Fruit fly (Drosophila melanogaster) whole organism, wandering third instar larva: ENCODE results near the gene Rab9.
A peak's percentile ranks its signal among the peaks of the same experiment; 100 is the strongest.

Experiments
- Abd-B ChIP-seq: fragments of >200 bp; optimal IDR thresholded peaks from 2 replicates; lab custom pipeline; 2017; ENCODE audit warnings: missing biosample characterization, missing genetic modification characterization
- CG32264 ChIP-seq: fragments of 200-800 bp; sonication (Bioruptor generic); optimal IDR thresholded peaks from 2 replicates; lab custom pipeline; 2016; ENCODE audit warnings: missing biosample characterization, missing genetic modification characterization
- CG9705 ChIP-seq: fragments of 200-800 bp; sonication (Bioruptor generic); optimal IDR thresholded peaks from 2 replicates; lab custom pipeline; 2018; ENCODE audit warnings: missing biosample characterization, mild to moderate bottlenecking, missing genetic modification characterization
- CrebA ChIP-seq: fragments of 200-800 bp; sonication (Bioruptor generic); optimal IDR thresholded peaks from 2 replicates; lab custom pipeline; 2016; ENCODE audit warnings: missing biosample characterization, mild to moderate bottlenecking, missing genetic modification characterization, borderline replicate concordance
- Dfd ChIP-seq: fragments of >200 bp; optimal IDR thresholded peaks from 2 replicates; lab custom pipeline; 2017; ENCODE audit warnings: missing biosample characterization, missing genetic modification characterization
- Dif ChIP-seq: fragments of 200-275, 200-300 bp; sonication (Bioruptor generic); optimal IDR thresholded peaks from 2 replicates; lab custom pipeline; 2018; ENCODE audit warnings: missing biosample characterization, missing genetic modification characterization; ENCODE audit not compliant: partially characterized antibody
- GATAd ChIP-seq: sonication (Bioruptor generic); optimal IDR thresholded peaks from 2 replicates; lab custom pipeline; 2016; ENCODE audit warnings: missing biosample characterization, missing genetic modification characterization
- HLH106 ChIP-seq: fragments of 200-800 bp; optimal IDR thresholded peaks from 3 replicates; lab custom pipeline; 2019; ENCODE audit warnings: missing biosample characterization, mild to moderate bottlenecking, missing genetic modification characterization, moderate library complexity
- Hnf4 ChIP-seq: fragments of 200-800 bp; sonication (Bioruptor generic); optimal IDR thresholded peaks from 2 replicates; lab custom pipeline; 2016; ENCODE audit warnings: missing biosample characterization, mild to moderate bottlenecking, missing genetic modification characterization
- Hr78 ChIP-seq: fragments of >200 bp; optimal IDR thresholded peaks from 2 replicates; lab custom pipeline; 2017; ENCODE audit warnings: missing biosample characterization, missing genetic modification characterization
- Hr83 ChIP-seq: fragments of 200-300 bp; sonication (Bioruptor generic); optimal IDR thresholded peaks from 2 replicates; lab custom pipeline; 2016; ENCODE audit warnings: missing biosample characterization, mild to moderate bottlenecking, missing genetic modification characterization, moderate library complexity; ENCODE audit not compliant: poor library complexity, severe bottlenecking
- Jra ChIP-seq: sonication (Bioruptor generic); optimal IDR thresholded peaks from 2 replicates; lab custom pipeline; 2016; ENCODE audit warnings: missing biosample characterization, missing genetic modification characterization
- Mio ChIP-seq: sonication (Bioruptor generic); optimal IDR thresholded peaks from 2 replicates; lab custom pipeline; 2016; ENCODE audit warnings: missing biosample characterization, missing genetic modification characterization
- Myc ChIP-seq: fragments of >200 bp; optimal IDR thresholded peaks from 2 replicates; lab custom pipeline; 2017
- N ChIP-seq: fragments of >200 bp; optimal IDR thresholded peaks from 2 replicates; lab custom pipeline; 2018; ENCODE audit warnings: missing biosample characterization, missing external identifiers, missing genetic modification characterization
- OdsH ChIP-seq: fragments of 200-800 bp; sonication (Bioruptor generic); optimal IDR thresholded peaks from 2 replicates; lab custom pipeline; 2016; ENCODE audit warnings: missing biosample characterization, mild to moderate bottlenecking, missing genetic modification characterization
- Rel ChIP-seq, 2 experiments: fragments of 200-800 bp; sonication (Bioruptor generic) in 1 of 2; optimal IDR thresholded peaks; 2 replicates in 1 of 2; 3 replicates in 1 of 2; lab custom pipeline; 2016 to 2019; ENCODE audit warnings: mild to moderate bottlenecking in 2 of 2, missing biosample characterization in 2 of 2, missing genetic modification characterization in 2 of 2, moderate library complexity in 1 of 2
- Sp1 ChIP-seq: fragments of 200-800 bp; sonication (Bioruptor generic); optimal IDR thresholded peaks from 3 replicates; lab custom pipeline; 2019; ENCODE audit warnings: missing biosample characterization, mild to moderate bottlenecking, missing genetic modification characterization, moderate library complexity
- Vsx2 ChIP-seq: fragments of 200-300, 225-300 bp; sonication (Bioruptor generic); optimal IDR thresholded peaks from 2 replicates; lab custom pipeline; 2018; ENCODE audit warnings: missing biosample characterization, missing genetic modification characterization; ENCODE audit not compliant: partially characterized antibody
- br ChIP-seq: fragments of 200-800 bp; sonication (Bioruptor generic); optimal IDR thresholded peaks from 2 replicates; lab custom pipeline; 2016; ENCODE audit warnings: missing biosample characterization, missing genetic modification characterization
- brk ChIP-seq: fragments of 200-800 bp; sonication (Bioruptor generic); optimal IDR thresholded peaks from 2 replicates; lab custom pipeline; 2016; ENCODE audit warnings: missing biosample characterization, mild to moderate bottlenecking, missing genetic modification characterization
- dl ChIP-seq, 2 experiments: fragments of 175-275, 200-275 bp in 1 of 2; fragments of 200-275 bp in 1 of 2; sonication (Bioruptor generic); optimal IDR thresholded peaks; lab custom pipeline; 2018; ENCODE audit warnings: mild to moderate bottlenecking in 2 of 2, missing biosample characterization in 2 of 2, missing genetic modification characterization in 2 of 2, moderate library complexity in 2 of 2; ENCODE audit not compliant: partially characterized antibody in 2 of 2, insufficient read depth in 1 of 2
- dmrt93B ChIP-seq: fragments of 200-800 bp; sonication (Bioruptor generic); optimal IDR thresholded peaks from 2 replicates; lab custom pipeline; 2018; ENCODE audit warnings: missing biosample characterization, mild to moderate bottlenecking, missing genetic modification characterization
- dsf ChIP-seq: sonication (Bioruptor generic); optimal IDR thresholded peaks from 2 replicates; lab custom pipeline; 2016; ENCODE audit warnings: missing biosample characterization, missing genetic modification characterization, borderline replicate concordance
- ey ChIP-seq: fragments of 200-800 bp; sonication (Bioruptor generic); optimal IDR thresholded peaks from 2 replicates; lab custom pipeline; 2016; ENCODE audit warnings: missing biosample characterization, missing genetic modification characterization
- foxo ChIP-seq, 2 experiments: fragments of 200-800 bp; sonication (Bioruptor generic); optimal IDR thresholded peaks; 2 replicates in 1 of 2; 3 replicates in 1 of 2; lab custom pipeline; 2016 to 2017; ENCODE audit warnings: missing biosample characterization in 2 of 2, missing genetic modification characterization in 2 of 2
- fru ChIP-seq: fragments of 200-800 bp; sonication (Bioruptor generic); optimal IDR thresholded peaks from 3 replicates; lab custom pipeline; 2016; ENCODE audit warnings: missing biosample characterization, mild to moderate bottlenecking, missing genetic modification characterization
- h ChIP-seq: fragments of 200-800 bp; sonication (Bioruptor generic); optimal IDR thresholded peaks from 3 replicates; lab custom pipeline; 2016; ENCODE audit warnings: missing biosample characterization, mild to moderate bottlenecking, missing genetic modification characterization
- jim ChIP-seq: fragments of 175-275, 200-325 bp; sonication (Bioruptor generic); optimal IDR thresholded peaks from 2 replicates; lab custom pipeline; 2016; ENCODE audit warnings: missing biosample characterization, mild to moderate bottlenecking, missing genetic modification characterization
- lola ChIP-seq: fragments of >200 bp; optimal IDR thresholded peaks from 2 replicates; lab custom pipeline; 2017; ENCODE audit warnings: missing biosample characterization, missing genetic modification characterization
- psq ChIP-seq: fragments of 200-800 bp; sonication (Bioruptor generic); optimal IDR thresholded peaks from 3 replicates; lab custom pipeline; 2017; ENCODE audit warnings: missing biosample characterization, mild to moderate bottlenecking, missing genetic modification characterization, moderate library complexity
- rgr ChIP-seq: fragments of 200-800 bp; sonication (Bioruptor generic); optimal IDR thresholded peaks from 3 replicates; lab custom pipeline; 2016; ENCODE audit warnings: missing biosample characterization, mild to moderate bottlenecking, missing genetic modification characterization
- sage ChIP-seq: fragments of 200-800 bp; sonication (Bioruptor generic); optimal IDR thresholded peaks from 2 replicates; lab custom pipeline; 2016; ENCODE audit warnings: missing biosample characterization, mild to moderate bottlenecking, missing genetic modification characterization
- sv ChIP-seq: fragments of 200-800 bp; sonication (Bioruptor generic); optimal IDR thresholded peaks from 3 replicates; lab custom pipeline; 2016; ENCODE audit warnings: missing biosample characterization, missing genetic modification characterization
- tai ChIP-seq: sonication (Bioruptor generic); optimal IDR thresholded peaks from 2 replicates; lab custom pipeline; 2016; ENCODE audit warnings: missing biosample characterization, missing genetic modification characterization
- woc ChIP-seq: sonication (Bioruptor generic); optimal IDR thresholded peaks from 2 replicates; lab custom pipeline; 2016; ENCODE audit warnings: missing biosample characterization, mild to moderate bottlenecking, missing genetic modification characterization

The Rab9 gene

DNA sequence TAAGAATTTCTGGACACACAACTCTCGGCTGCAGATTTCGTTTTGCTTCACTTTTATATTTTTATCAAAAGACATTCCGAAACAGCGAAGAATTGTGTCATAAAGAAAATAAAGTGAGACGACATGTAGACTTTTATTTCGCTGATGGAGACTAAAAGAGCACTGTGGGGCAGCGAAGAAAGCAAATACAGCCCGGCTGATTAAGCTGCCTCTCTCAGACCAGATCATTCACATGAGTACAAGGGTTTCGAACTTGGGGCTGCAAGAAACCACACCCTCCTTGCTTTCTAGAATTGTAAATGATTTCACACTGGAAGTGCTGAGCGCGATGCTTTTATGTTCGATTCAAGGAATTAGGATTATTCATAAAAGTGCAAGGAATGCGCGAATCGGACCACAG, 7.3 kb upstream of the Rab9 start:
- peak; percentile 28 for TF ChIP-seq Hr83 (GFP tag; lab: Kevin White, UChicago)
- no peak for TF ChIP-seq rgr (GFP tag; lab: Kevin White, UChicago)
- peak; percentile 5 for TF ChIP-seq h (GFP tag; lab: Kevin White, UChicago)

- TF ChIP-seq HLH106 (tag; lab: Kevin White, UChicago) = peak; percentile 69
- peak; percentile 46 for TF ChIP-seq ey (GFP tag; lab: Kevin White, UChicago)
- no peak for TF ChIP-seq Dfd
- TF ChIP-seq Dif (GFP tag; lab: Kevin White, UChicago) = no peak
- TF ChIP-seq dmrt93B (GFP tag; lab: Kevin White, UChicago) = peak; percentile 21
- TF ChIP-seq psq (GFP tag; lab: Kevin White, UChicago) = peak; percentile 53
- TF ChIP-seq Myc = no peak
- no peak for TF ChIP-seq dl (GFP tag; optimal IDR thresholded peaks at IDR 0.05; lab: Kevin White, UChicago; ENCODE audit: insufficient read depth in 1 of 2, partially characterized antibody in 2 of 2)
- TF ChIP-seq sv (GFP tag; lab: Kevin White, UChicago) = peak; percentile 94
- TF ChIP-seq Jra (GFP tag; lab: Kevin White, UChicago) = no peak
- TF ChIP-seq tai (GFP tag; lab: Kevin White, UChicago) = no peak
- peak; percentile 44 for TF ChIP-seq h (GFP tag; lab: Kevin White, UChicago)
- TF ChIP-seq dsf (GFP tag; lab: Kevin White, UChicago) = no peak
- TF ChIP-seq Abd-B = no peak
- TF ChIP-seq fru (GFP tag; lab: Kevin White, UChicago) = peak; percentile 65
- TF ChIP-seq rgr (GFP tag; lab: Kevin White, UChicago) = peak; percentile 68
- TF ChIP-seq OdsH = peak; percentile 58
- peak; percentile 30 for TF ChIP-seq woc (GFP tag; lab: Kevin White, UChicago)
- peak; percentile 29 for TF ChIP-seq br (GFP tag; lab: Kevin White, UChicago)
- peak; percentile 40 for TF ChIP-seq Sp1 (GFP tag; lab: Kevin White, UChicago)
- TF ChIP-seq Hnf4 (GFP tag; lab: Kevin White, UChicago) = no peak
- TF ChIP-seq jim (GFP tag; lab: Kevin White, UChicago) = no peak
- no peak for TF ChIP-seq lola (GFP tag; lab: Kevin White, UChicago)
- peak in 1 of 2 experiments; percentile 73 for TF ChIP-seq foxo (GFP tag; optimal IDR thresholded peaks at IDR 0.05; lab: Kevin White, UChicago)
- TF ChIP-seq Vsx2 (GFP tag; lab: Kevin White, UChicago) = peak; percentile 81
- peak; percentile 70 for TF ChIP-seq brk (GFP tag; lab: Kevin White, UChicago)
- no peak for TF ChIP-seq CrebA (GFP tag; lab: Kevin White, UChicago)
- TF ChIP-seq sage (GFP tag; lab: Kevin White, UChicago) = peak; percentile 59
- TF ChIP-seq CG32264 (GFP tag; lab: Kevin White, UChicago) = peak; percentile 6
- no peak for TF ChIP-seq Hr78 (GFP tag; lab: Kevin White, UChicago)
These were observed 6.5 kb upstream of the Rab9 start for dm6 chr2L:19425765-19426329.

DNA sequence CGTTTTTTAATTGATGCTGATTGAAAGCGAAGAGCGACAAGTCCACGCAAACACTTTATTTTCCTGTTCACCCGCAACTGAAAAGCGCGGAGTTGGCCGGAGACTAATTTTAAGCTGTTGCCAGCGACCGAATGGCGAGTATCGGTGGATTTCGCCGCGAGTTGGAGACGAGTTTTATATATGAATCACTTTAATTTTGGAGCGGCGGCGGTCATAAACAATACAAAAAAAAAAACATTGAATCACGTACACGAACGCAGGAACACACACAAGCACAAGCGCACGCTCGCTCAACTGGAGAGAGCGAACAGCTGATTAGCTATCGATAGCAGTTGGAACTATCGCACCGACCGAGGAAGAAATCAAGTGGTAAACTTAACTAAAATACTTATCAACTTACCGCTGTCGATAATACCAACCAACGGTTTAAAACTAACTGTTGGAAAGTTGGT, 6.0 kb upstream of the Rab9 start, which contains the start of gene Pax:
Gene Pax, minus strand, starts transcription at position 267 of the 452 bp plus-strand sequence.
- TF ChIP-seq Dif (GFP tag; lab: Kevin White, UChicago) (peak; percentile 27), Sp1 (GFP tag; lab: Kevin White, UChicago) (peak; percentile 43), Jra (GFP tag; lab: Kevin White, UChicago) (peak; percentile 65), h (GFP tag; lab: Kevin White, UChicago) (no peak), Hr83 (GFP tag; lab: Kevin White, UChicago) (peak; percentile 43)

DNA sequence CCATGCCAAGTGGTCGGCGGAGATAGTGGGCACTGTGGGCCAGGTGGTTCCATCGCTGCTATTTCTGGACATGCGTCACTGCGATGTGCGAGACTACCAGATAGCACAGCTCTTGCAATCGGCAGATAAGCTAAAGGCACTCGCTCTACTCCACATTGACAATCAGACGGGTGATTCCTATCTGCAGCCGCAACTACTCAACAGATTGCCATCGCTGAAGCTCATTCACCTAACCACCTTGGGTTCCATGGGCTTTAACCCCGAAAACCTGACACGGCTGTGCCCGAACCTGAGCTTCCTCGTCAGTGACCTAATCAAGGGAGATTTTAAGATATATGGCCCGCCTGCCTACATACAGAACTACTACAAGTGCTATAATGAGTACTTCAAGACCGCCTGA, 2.6 kb upstream of the Rab9 start:
- TF ChIP-seq Dif (GFP tag; lab: Kevin White, UChicago) = no peak
- no peak for TF ChIP-seq Myc
- TF ChIP-seq sage (GFP tag; lab: Kevin White, UChicago) = no peak
- no peak for TF ChIP-seq dmrt93B (GFP tag; lab: Kevin White, UChicago)
- no peak for TF ChIP-seq Rel (GFP tag; optimal IDR thresholded peaks at IDR 0.05; lab: Kevin White, UChicago)
- TF ChIP-seq Rel (tag; optimal IDR thresholded peaks at IDR 0.05; lab: Kevin White, UChicago) = no peak
- no peak for TF ChIP-seq tai (GFP tag; lab: Kevin White, UChicago)
- TF ChIP-seq Abd-B = no peak
- no peak for TF ChIP-seq rgr (GFP tag; lab: Kevin White, UChicago)
- TF ChIP-seq Mio (GFP tag; lab: Kevin White, UChicago) = no peak
- TF ChIP-seq GATAd (GFP tag; lab: Kevin White, UChicago) = no peak
- TF ChIP-seq brk (GFP tag; lab: Kevin White, UChicago) = no peak
- no peak for TF ChIP-seq foxo (GFP tag; optimal IDR thresholded peaks at IDR 0.05; lab: Kevin White, UChicago)
- TF ChIP-seq CG9705 (GFP tag; lab: Kevin White, UChicago) = no peak
- no peak for TF ChIP-seq N
- TF ChIP-seq h (GFP tag; lab: Kevin White, UChicago) = no peak
- TF ChIP-seq CG32264 (GFP tag; lab: Kevin White, UChicago) = no peak
- TF ChIP-seq woc (GFP tag; lab: Kevin White, UChicago) = no peak
- TF ChIP-seq Hr83 (GFP tag; lab: Kevin White, UChicago) = no peak
